Worm (Caenorhabditis elegans): ENCODE data around the gene clr-1.

clr-1 gene

ce11 chrII:5426470-5426869 is 39.7 kb upstream of the clr-1 start:
- TF ChIP-seq aly-1 (tag; optimal IDR thresholded peaks at IDR 0.05), result no peak
- no peak for TF ChIP-seq tbx-11 (GFP tag; IDR thresholded peaks at IDR 0.05)
- no peak for TF ChIP-seq ceh-13 (GFP tag; optimal IDR thresholded peaks at IDR 0.05)
- TF ChIP-seq hmbx-1 (tag; optimal IDR thresholded peaks at IDR 0.05), result no peak
- no peak for TF ChIP-seq ets-7 (tag; optimal IDR thresholded peaks at IDR 0.05)
- no peak for TF ChIP-seq hmg-4 (GFP tag; optimal IDR thresholded peaks at IDR 0.05)
- TF ChIP-seq scrt-1 (GFP tag; IDR thresholded peaks at IDR 0.05), result no peak
- TF ChIP-seq tbx-37 (GFP tag; conservative IDR thresholded peaks at IDR 0.05), result no peak
- no peak for TF ChIP-seq tra-4 (tag; optimal IDR thresholded peaks at IDR 0.05)

DNA sequence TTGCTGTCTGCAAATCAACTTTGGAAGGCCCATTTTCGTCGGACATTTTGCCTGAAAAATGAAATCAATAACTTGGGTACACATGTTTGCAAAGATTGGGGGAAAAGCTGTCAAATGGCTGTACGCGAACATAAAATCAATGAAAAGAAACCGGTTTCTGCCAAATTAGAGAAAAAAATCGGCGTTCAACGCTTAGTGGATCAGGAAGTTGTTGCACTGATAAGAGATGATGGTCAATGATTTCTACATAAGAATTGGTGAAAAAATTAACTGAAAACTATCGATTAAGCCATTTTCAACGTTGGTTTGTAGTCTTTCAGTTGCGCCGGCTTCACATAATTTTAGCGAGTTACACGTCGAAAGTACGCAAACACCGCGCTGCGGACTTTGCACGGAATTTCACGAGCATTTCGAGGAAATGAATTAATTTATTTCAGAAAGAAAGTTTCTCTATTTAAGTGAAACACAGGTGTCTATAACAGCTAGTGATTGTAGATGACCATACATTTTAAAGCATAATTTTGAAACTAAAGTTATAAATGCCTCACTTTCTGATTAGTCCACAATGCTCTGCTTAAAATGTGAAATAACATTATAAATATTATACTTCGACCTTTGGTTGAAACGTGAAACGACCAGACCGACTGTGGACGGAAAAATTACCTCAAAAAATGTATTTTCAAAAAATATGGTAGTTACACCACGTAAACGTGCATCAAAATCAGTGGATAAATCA is 36.5 kb upstream of the clr-1 start, which contains the start of the genes F07F6.4 and F07F6.2:
Gene F07F6.4, minus strand, starts transcription at position 51 of the 736 bp plus-strand sequence.
Gene F07F6.2, plus strand, starts transcription at position 686 of the 736 bp plus-strand sequence.
- TF ChIP-seq ceh-13 (GFP tag; optimal IDR thresholded peaks at IDR 0.05) (no peak), ceh-36 (tag; optimal IDR thresholded peaks at IDR 0.05) (no peak), F13C5.2 (tag; optimal IDR thresholded peaks at IDR 0.05) (peak; percentile 9), ama-1 (optimal IDR thresholded peaks at IDR 0.05) (no peak)

DNA sequence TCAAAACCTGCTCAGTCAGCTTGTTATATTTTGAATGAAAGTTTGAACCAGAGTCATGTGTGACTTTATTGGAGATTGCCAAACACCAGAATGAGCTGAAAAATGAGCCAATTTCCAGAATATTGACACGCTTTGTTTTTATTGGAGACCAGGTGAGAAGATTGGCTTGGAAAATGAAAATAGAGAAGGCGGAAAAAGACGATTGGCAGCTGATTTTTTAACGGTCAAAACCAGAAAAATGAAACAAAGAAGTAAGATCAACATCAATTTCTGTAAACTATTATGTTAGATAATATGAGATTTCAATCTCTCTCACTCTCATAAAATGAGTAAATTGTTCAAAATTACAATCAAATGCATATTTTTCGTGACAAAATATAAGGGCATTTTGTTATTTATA is 33.1 kb upstream of the clr-1 start, which contains the start of gene srx-114:
Gene srx-114, minus strand, starts transcription at position 101 of the 400 bp plus-strand sequence.
- no peak for TF ChIP-seq tra-4 (tag; optimal IDR thresholded peaks at IDR 0.05)
- TF ChIP-seq scrt-1 (GFP tag; IDR thresholded peaks at IDR 0.05), result no peak
- no peak for TF ChIP-seq hmbx-1 (tag; optimal IDR thresholded peaks at IDR 0.05)
- TF ChIP-seq tbx-11 (GFP tag; IDR thresholded peaks at IDR 0.05), result no peak
- no peak for TF ChIP-seq ets-7 (tag; optimal IDR thresholded peaks at IDR 0.05)
- no peak for TF ChIP-seq hmg-4 (GFP tag; optimal IDR thresholded peaks at IDR 0.05)
- TF ChIP-seq sea-1 (GFP tag; conservative IDR thresholded peaks at IDR 0.05), result no peak
- TF ChIP-seq F13C5.2 (tag; optimal IDR thresholded peaks at IDR 0.05), result no peak
- TF ChIP-seq flt-1 (GFP tag; IDR thresholded peaks at IDR 0.05), result no peak
- no peak for TF ChIP-seq ama-1 (optimal IDR thresholded peaks at IDR 0.05)
- TF ChIP-seq B0310.2 (tag; optimal IDR thresholded peaks at IDR 0.05), result no peak

- TF ChIP-seq ceh-36 (tag; optimal IDR thresholded peaks at IDR 0.05), result no peak
Measured at ce11 chrII:5436833-5437232, 29.3 kb upstream of the clr-1 start, which contains the start of gene dct-5. dct-5 (minus strand) TSS chrII:5436933.

ce11 chrII:5437586-5437985 is 28.6 kb upstream of the clr-1 start, which contains the start of gene F07F6.1:
F07F6.1 (plus strand) TSS chrII:5437886.
- TF ChIP-seq scrt-1 (GFP tag; IDR thresholded peaks at IDR 0.05) (no peak), hmg-4 (GFP tag; optimal IDR thresholded peaks at IDR 0.05) (no peak), tbx-11 (GFP tag; IDR thresholded peaks at IDR 0.05) (no peak), sea-1 (GFP tag; conservative IDR thresholded peaks at IDR 0.05) (no peak), B0310.2 (tag; optimal IDR thresholded peaks at IDR 0.05) (no peak), aly-1 (tag; optimal IDR thresholded peaks at IDR 0.05) (no peak), ets-7 (tag; optimal IDR thresholded peaks at IDR 0.05) (no peak), flt-1 (GFP tag; IDR thresholded peaks at IDR 0.05) (no peak), hmbx-1 (tag; optimal IDR thresholded peaks at IDR 0.05) (no peak), tbx-37 (GFP tag; conservative IDR thresholded peaks at IDR 0.05) (no peak)

- no peak for TF ChIP-seq ceh-13 (GFP tag; optimal IDR thresholded peaks at IDR 0.05)
Measured at ce11 chrII:5446506-5446905, 19.7 kb upstream of the clr-1 start, which contains the start of gene nmr-1. nmr-1 (minus strand) TSS chrII:5446606.

DNA sequence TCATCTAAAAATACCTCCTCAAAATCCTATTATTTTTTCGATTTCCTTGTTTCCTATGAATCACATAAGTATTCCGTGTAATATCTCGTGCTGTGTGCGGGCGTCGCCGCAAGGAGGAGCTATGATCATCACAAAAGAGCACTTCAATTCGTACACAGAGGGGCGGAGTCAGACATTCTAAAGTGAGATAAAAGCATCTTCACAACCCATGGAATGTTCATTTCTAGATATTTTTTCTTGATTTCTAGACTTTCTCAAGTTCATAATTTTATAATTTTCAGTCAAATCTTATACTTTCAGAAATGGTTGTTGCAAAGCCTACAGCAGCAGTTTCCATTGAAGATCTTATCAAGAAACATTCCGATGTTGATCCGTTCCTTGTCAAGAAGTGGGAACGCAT is 18.8 kb upstream of the clr-1 start, which contains the start of gene cex-1:
Gene cex-1, plus strand, starts transcription at position 301 of the 400 bp plus-strand sequence.
- no peak for TF ChIP-seq scrt-1 (GFP tag; IDR thresholded peaks at IDR 0.05)
- TF ChIP-seq ceh-36 (tag; optimal IDR thresholded peaks at IDR 0.05), result no peak
- TF ChIP-seq tra-4 (tag; optimal IDR thresholded peaks at IDR 0.05), result no peak
- TF ChIP-seq F13C5.2 (tag; optimal IDR thresholded peaks at IDR 0.05), result no peak
- no peak for TF ChIP-seq B0310.2 (tag; optimal IDR thresholded peaks at IDR 0.05)
- TF ChIP-seq ets-7 (tag; optimal IDR thresholded peaks at IDR 0.05), result no peak
- TF ChIP-seq ama-1 (optimal IDR thresholded peaks at IDR 0.05), result no peak
- no peak for TF ChIP-seq hmg-4 (GFP tag; optimal IDR thresholded peaks at IDR 0.05)

- TF ChIP-seq F13C5.2 (tag; optimal IDR thresholded peaks at IDR 0.05) (no peak), scrt-1 (GFP tag; IDR thresholded peaks at IDR 0.05) (no peak), hmbx-1 (tag; optimal IDR thresholded peaks at IDR 0.05) (no peak), aly-1 (tag; optimal IDR thresholded peaks at IDR 0.05) (no peak), tbx-11 (GFP tag; IDR thresholded peaks at IDR 0.05) (no peak), hmg-4 (GFP tag; optimal IDR thresholded peaks at IDR 0.05) (no peak), tra-4 (tag; optimal IDR thresholded peaks at IDR 0.05) (no peak), sea-1 (GFP tag; conservative IDR thresholded peaks at IDR 0.05) (no peak), ceh-36 (tag; optimal IDR thresholded peaks at IDR 0.05) (no peak), B0310.2 (tag; optimal IDR thresholded peaks at IDR 0.05) (no peak), pes-1 (GFP tag; IDR thresholded peaks at IDR 0.05) (no peak), ceh-13 (GFP tag; optimal IDR thresholded peaks at IDR 0.05) (no peak), hnd-1 (tag; optimal IDR thresholded peaks at IDR 0.05) (no peak), ets-7 (tag; optimal IDR thresholded peaks at IDR 0.05) (no peak), flt-1 (GFP tag; IDR thresholded peaks at IDR 0.05) (no peak), ama-1 (optimal IDR thresholded peaks at IDR 0.05) (no peak), tbx-37 (GFP tag; conservative IDR thresholded peaks at IDR 0.05) (no peak)
Measured at ce11 chrII:5449219-5449618, 16.9 kb upstream of the clr-1 start.
